Worm (Caenorhabditis elegans) whole organism, L2 larva: Measurements from ENCODE around the gene Y105C5B.9.

Experiments
- C34F6.9 ChIP-seq: fragments of 150-350 bp; optimal IDR thresholded peaks from 2 replicates; lab custom pipeline; 2014; ENCODE audit warnings: missing biosample characterization, missing genetic modification characterization
- F13H6.1 ChIP-seq: sonication (generic microtip); optimal IDR thresholded peaks from 2 replicates; lab custom pipeline; 2016; ENCODE audit warnings: missing genetic modification characterization, missing compliant biosample characterization
- R02D3.7 ChIP-seq: fragments of 150-350 bp; optimal IDR thresholded peaks from 2 replicates; lab custom pipeline; 2014; ENCODE audit warnings: missing biosample characterization, missing genetic modification characterization
- Y55F3AM.14 ChIP-seq: fragments of 200-800 bp; sonication (Bioruptor generic); optimal IDR thresholded peaks from 2 replicates; lab custom pipeline; 2018; ENCODE audit warnings: mild to moderate bottlenecking, missing genetic modification characterization, missing compliant biosample characterization
- ZK546.5 ChIP-seq: sonication (generic microtip); optimal IDR thresholded peaks from 2 replicates; lab custom pipeline; 2017; ENCODE audit warnings: missing biosample characterization, missing genetic modification characterization
- alr-1 ChIP-seq: fragments of 150-350 bp; optimal IDR thresholded peaks from 2 replicates; lab custom pipeline; 2014; ENCODE audit warnings: missing biosample characterization, missing genetic modification characterization
- ama-1 ChIP-seq: fragments of 150-350 bp; optimal IDR thresholded peaks from 2 replicates; lab custom pipeline; 2018; ENCODE audit warnings: inconsistent platforms
- ceh-16 ChIP-seq: fragments of 150-350 bp; optimal IDR thresholded peaks from 2 replicates; lab custom pipeline; 2014; ENCODE audit warnings: missing biosample characterization, missing genetic modification characterization
- ceh-82 ChIP-seq: fragments of 150-350 bp; optimal IDR thresholded peaks from 2 replicates; lab custom pipeline; 2014; ENCODE audit warnings: missing biosample characterization, missing genetic modification characterization
- crh-2 ChIP-seq: sonication (generic microtip); optimal IDR thresholded peaks from 2 replicates; lab custom pipeline; 2017; ENCODE audit warnings: missing biosample characterization, missing genetic modification characterization
- egl-27 ChIP-seq: sonication (generic microtip); optimal IDR thresholded peaks from 3 replicates; lab custom pipeline; 2017; ENCODE audit warnings: missing biosample characterization, missing genetic modification reagents, missing genetic modification characterization
- elt-1 ChIP-seq: fragments of 150-350 bp; optimal IDR thresholded peaks from 2 replicates; lab custom pipeline; 2014; ENCODE audit warnings: missing biosample characterization, missing genetic modification characterization
- elt-3 ChIP-seq: sonication (generic microtip); optimal IDR thresholded peaks from 2 replicates; lab custom pipeline; 2017; ENCODE audit warnings: missing biosample characterization, missing genetic modification characterization
- fos-1 ChIP-seq: fragments of 150-350 bp; optimal IDR thresholded peaks from 2 replicates; lab custom pipeline; 2014; ENCODE audit warnings: missing biosample characterization, missing genetic modification characterization
- gmeb-1 ChIP-seq: fragments of 150-350 bp; optimal IDR thresholded peaks from 2 replicates; lab custom pipeline; 2014; ENCODE audit warnings: missing biosample characterization, missing genetic modification characterization
- lin-13 ChIP-seq: fragments of 150-350 bp; optimal IDR thresholded peaks from 2 replicates; lab custom pipeline; 2014; ENCODE audit warnings: missing biosample characterization, missing genetic modification reagents, missing genetic modification characterization
- lin-39 ChIP-seq: fragments of 150-350 bp; optimal IDR thresholded peaks from 2 replicates; lab custom pipeline; 2014; ENCODE audit warnings: missing biosample characterization, missing genetic modification reagents, missing genetic modification characterization
- lsy-2 ChIP-seq, 2 experiments: fragments of 150-350 bp in 1 of 2; sonication (generic microtip) in 1 of 2; optimal IDR thresholded peaks; 2 replicates each; lab custom pipeline; 2014 to 2017; ENCODE audit warnings: missing biosample characterization in 2 of 2, missing genetic modification characterization in 2 of 2
- mab-5 ChIP-seq: fragments of 150-350 bp; optimal IDR thresholded peaks from 2 replicates; lab custom pipeline; 2014; ENCODE audit warnings: missing biosample characterization, missing genetic modification characterization
- mbf-1 ChIP-seq: sonication (generic microtip); optimal IDR thresholded peaks from 2 replicates; lab custom pipeline; 2017; ENCODE audit warnings: missing biosample characterization, missing genetic modification characterization
- mdl-1 ChIP-seq, 2 experiments: fragments of 150-350 bp in 1 of 2; sonication (generic microtip) in 1 of 2; optimal IDR thresholded peaks; 2 replicates each; lab custom pipeline; 2017; ENCODE audit warnings: missing biosample characterization in 2 of 2, missing genetic modification characterization in 2 of 2
- nhr-11 ChIP-seq: fragments of 150-350 bp; optimal IDR thresholded peaks from 2 replicates; lab custom pipeline; 2014; ENCODE audit warnings: missing biosample characterization, missing genetic modification characterization
- nhr-12 ChIP-seq: fragments of 150-350 bp; optimal IDR thresholded peaks from 2 replicates; lab custom pipeline; 2014; ENCODE audit warnings: missing biosample characterization, missing genetic modification characterization
- nhr-129 ChIP-seq: fragments of 150-350 bp; optimal IDR thresholded peaks from 2 replicates; lab custom pipeline; 2014; ENCODE audit warnings: missing biosample characterization, missing genetic modification characterization
- nhr-21 ChIP-seq: fragments of 150-350 bp; optimal IDR thresholded peaks from 2 replicates; lab custom pipeline; 2014; ENCODE audit warnings: missing biosample characterization, missing genetic modification characterization
- nhr-23 ChIP-seq: fragments of 150-350 bp; optimal IDR thresholded peaks from 2 replicates; lab custom pipeline; 2014; ENCODE audit warnings: missing biosample characterization, missing genetic modification reagents, missing genetic modification characterization
- nhr-25 ChIP-seq: fragments of 150-350 bp; sonication (generic microtip); optimal IDR thresholded peaks from 3 replicates; lab custom pipeline; 2014; ENCODE audit warnings: missing biosample characterization, missing genetic modification characterization
- nhr-6 ChIP-seq: fragments of 150-350 bp; optimal IDR thresholded peaks from 2 replicates; lab custom pipeline; 2014; ENCODE audit warnings: missing biosample characterization, missing genetic modification characterization
- peb-1 ChIP-seq: fragments of 150-350 bp; optimal IDR thresholded peaks from 2 replicates; lab custom pipeline; 2014; ENCODE audit warnings: missing biosample characterization, missing genetic modification characterization
- sem-4 ChIP-seq: fragments of 150-350 bp; optimal IDR thresholded peaks from 2 replicates; lab custom pipeline; 2014; ENCODE audit warnings: missing biosample characterization, missing genetic modification reagents, missing genetic modification characterization
- skn-1 ChIP-seq: sonication (generic microtip); optimal IDR thresholded peaks from 2 replicates; lab custom pipeline; 2017; ENCODE audit warnings: missing biosample characterization, missing genetic modification characterization
- sma-3 ChIP-seq: sonication (generic microtip); optimal IDR thresholded peaks from 2 replicates; lab custom pipeline; 2016; ENCODE audit warnings: missing genetic modification reagents, missing genetic modification characterization, missing compliant biosample characterization
- sma-9 ChIP-seq, 2 experiments: fragments of 150-350 bp in 1 of 2; sonication (generic microtip) in 1 of 2; optimal IDR thresholded peaks; 2 replicates each; lab custom pipeline; 2014 to 2016; ENCODE audit warnings: missing genetic modification characterization in 2 of 2, mild to moderate bottlenecking in 1 of 2, missing biosample characterization in 1 of 2, missing compliant biosample characterization in 1 of 2, missing genetic modification reagents in 1 of 2, moderate library complexity in 1 of 2
- snpc-4 ChIP-seq: fragments of 150-350 bp; optimal IDR thresholded peaks from 2 replicates; lab custom pipeline; 2014; ENCODE audit warnings: missing biosample characterization, missing genetic modification characterization
- unc-39 ChIP-seq: fragments of 150-350 bp; optimal IDR thresholded peaks from 2 replicates; lab custom pipeline; 2014; ENCODE audit warnings: missing biosample characterization, missing genetic modification characterization
- unc-55 ChIP-seq: fragments of 150-350 bp; sonication (generic microtip); optimal IDR thresholded peaks from 3 replicates; lab custom pipeline; 2014; ENCODE audit warnings: missing biosample characterization, missing genetic modification reagents, missing genetic modification characterization
- unc-62 ChIP-seq: fragments of 150-350 bp; optimal IDR thresholded peaks from 2 replicates; lab custom pipeline; 2014; ENCODE audit warnings: missing biosample characterization, missing genetic modification reagents, missing genetic modification characterization
- zag-1 ChIP-seq: fragments of 150-350 bp; optimal IDR thresholded peaks from 2 replicates; lab custom pipeline; 2014; ENCODE audit warnings: missing biosample characterization, missing genetic modification characterization
- ztf-1 ChIP-seq: fragments of 200-800 bp; sonication (Bioruptor generic); conservative IDR thresholded peaks from 2 replicates; pipeline ENCODE4 v1.3.6; 2022; ENCODE audit warnings: missing genetic modification characterization, missing compliant biosample characterization
- ztf-11 ChIP-seq: sonication (generic microtip); optimal IDR thresholded peaks from 2 replicates; lab custom pipeline; 2017; ENCODE audit warnings: missing biosample characterization, missing genetic modification characterization
- ztf-4 ChIP-seq: fragments of 150-350 bp; optimal IDR thresholded peaks from 2 replicates; lab custom pipeline; 2014; ENCODE audit warnings: missing biosample characterization, missing genetic modification characterization

The Y105C5B.9 gene

DNA sequence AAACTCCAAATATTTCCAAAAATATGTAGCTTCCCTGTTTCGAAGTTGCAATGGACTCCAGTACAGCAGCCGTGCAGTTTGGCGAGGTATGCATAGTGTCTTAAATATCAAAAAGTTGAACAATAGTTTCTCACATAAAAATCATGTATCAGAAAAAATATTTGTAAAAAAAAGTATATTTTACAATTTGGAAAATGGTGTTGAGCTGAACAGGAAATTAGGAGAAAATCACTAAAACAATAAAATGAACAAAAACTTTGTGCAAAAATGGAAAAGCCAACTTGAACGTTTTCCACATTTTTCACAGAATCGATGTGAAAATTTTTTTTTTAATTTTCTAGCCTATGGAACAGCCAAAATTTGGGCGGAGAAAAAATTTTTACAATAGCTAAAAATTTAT is 3.6 kb upstream of the Y105C5B.9 start, which contains the start of gene Y105C5B.8:
Gene Y105C5B.8 (minus strand): TSS at position 101 of the 400 bp plus-strand sequence.
- no peak for TF ChIP-seq lin-13

DNA sequence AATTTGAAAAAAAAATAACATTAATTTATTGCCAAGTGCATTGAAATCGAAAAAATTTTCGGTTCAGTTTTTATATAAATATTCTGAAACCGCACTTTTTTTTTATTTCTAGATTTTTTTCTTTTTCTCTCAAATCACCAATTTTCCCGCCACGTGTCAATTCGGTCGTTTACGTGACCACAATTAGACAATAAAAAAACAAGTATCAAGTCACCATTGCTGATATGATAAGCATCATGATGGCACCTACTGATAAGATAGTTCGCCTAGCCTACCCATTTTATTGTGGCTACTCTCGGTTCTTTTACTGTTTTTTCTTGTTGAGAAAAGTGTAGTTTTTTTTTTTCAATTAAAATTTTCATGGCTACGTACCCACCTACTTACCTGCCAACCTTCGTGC is 550 bp upstream of the Y105C5B.9 start:
- TF ChIP-seq fos-1 (tag; lab: Kevin White, UChicago), result peak; percentile 82
- peak; percentile 90 for TF ChIP-seq crh-2 (tag; lab: Kevin White, UChicago)
- no peak for TF ChIP-seq mbf-1 (tag; lab: Kevin White, UChicago)
- peak; percentile 27 for TF ChIP-seq skn-1 (tag; lab: Kevin White, UChicago)
- no peak for TF ChIP-seq snpc-4 (tag; lab: Kevin White, UChicago)
- TF ChIP-seq ama-1 (lab: Kevin White, UChicago), result no peak
- TF ChIP-seq lsy-2 (tag; optimal IDR thresholded peaks at IDR 0.05; lab: Kevin White, UChicago), result no peak
- no peak for TF ChIP-seq zag-1 (tag; lab: Kevin White, UChicago)
- TF ChIP-seq gmeb-1, result peak; percentile 39
- TF ChIP-seq, all 48 proteins: peak for 4

DNA sequence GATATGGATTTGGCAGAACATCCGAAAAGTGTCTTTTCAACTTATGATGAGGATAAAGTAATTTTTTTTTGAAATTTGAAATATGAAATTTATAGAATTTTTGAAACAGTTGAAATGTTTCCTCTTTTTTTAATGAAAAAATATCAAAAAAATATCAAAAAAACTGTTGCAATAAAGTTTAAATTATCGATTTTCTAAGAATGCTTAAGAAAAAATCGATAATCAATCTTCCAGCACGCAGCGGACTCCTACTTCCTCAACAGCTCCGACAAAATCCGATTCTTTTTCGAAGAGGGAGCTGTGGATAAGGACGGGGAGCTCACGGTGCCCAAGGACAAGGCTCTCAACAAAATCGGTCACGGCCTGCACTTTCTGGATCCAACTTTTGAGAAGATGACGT is 313 bp downstream of the Y105C5B.9 start:
- TF ChIP-seq ztf-11 (no peak), egl-27 (no peak), nhr-25 (no peak), mdl-1 (tag; optimal IDR thresholded peaks at IDR 0.05; lab: Kevin White, UChicago) (no peak), sma-9 (GFP tag; optimal IDR thresholded peaks at IDR 0.05; lab: Kevin White, UChicago) (no peak), sma-9 (tag; optimal IDR thresholded peaks at IDR 0.05; lab: Kevin White, UChicago) (no peak), elt-3 (tag; lab: Kevin White, UChicago) (no peak), nhr-23 (no peak), fos-1 (tag; lab: Kevin White, UChicago) (no peak), nhr-12 (no peak), unc-55 (GFP tag; lab: Kevin White, UChicago) (no peak), F13H6.1 (tag; lab: Kevin White, UChicago) (no peak), alr-1 (tag; lab: Kevin White, UChicago) (no peak), sem-4 (tag; lab: Kevin White, UChicago) (no peak), lsy-2 (tag; optimal IDR thresholded peaks at IDR 0.05; lab: Kevin White, UChicago) (no peak), nhr-21 (no peak), peb-1 (tag; lab: Kevin White, UChicago) (no peak), ztf-4 (tag; lab: Kevin White, UChicago) (no peak)

DNA sequence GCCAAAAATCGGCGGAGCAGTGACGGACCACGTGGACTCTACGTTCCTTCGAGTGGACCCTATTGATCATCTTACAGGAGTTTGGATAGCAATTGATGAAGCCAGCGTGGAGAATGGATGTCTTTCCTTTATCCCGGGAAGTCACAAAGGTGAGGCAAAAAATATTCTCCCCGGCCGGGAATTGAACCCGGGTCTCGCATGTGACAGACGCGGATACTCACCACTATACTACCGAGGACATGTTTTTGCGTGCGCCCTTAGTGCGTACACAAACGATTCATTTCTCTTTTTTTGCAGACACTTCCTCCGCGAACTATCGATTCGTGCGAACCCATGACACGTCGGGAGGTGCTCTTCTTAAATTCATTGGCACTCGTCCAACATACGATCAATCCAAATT is 795 bp downstream of the Y105C5B.9 start:
- TF ChIP-seq gmeb-1 (peak; percentile 28), Y55F3AM.14 (GFP tag; lab: Kevin White, UChicago) (peak; percentile 5), R02D3.7 (tag; lab: Kevin White, UChicago) (no peak), mab-5 (tag; lab: Kevin White, UChicago) (no peak), nhr-129 (tag; lab: Kevin White, UChicago) (peak; percentile 60), sma-9 (GFP tag; optimal IDR thresholded peaks at IDR 0.05; lab: Kevin White, UChicago) (peak; percentile 13), sma-9 (tag; optimal IDR thresholded peaks at IDR 0.05; lab: Kevin White, UChicago) (no peak), sma-3 (GFP tag; lab: Kevin White, UChicago) (peak; percentile 13), mdl-1 (tag; optimal IDR thresholded peaks at IDR 0.05; lab: Kevin White, UChicago) (peak in 1 of 2 experiments; percentile 1), ama-1 (lab: Kevin White, UChicago) (no peak), unc-55 (GFP tag; lab: Kevin White, UChicago) (peak; percentile 34)
- TF ChIP-seq, all 48 proteins: peak for 7

DNA sequence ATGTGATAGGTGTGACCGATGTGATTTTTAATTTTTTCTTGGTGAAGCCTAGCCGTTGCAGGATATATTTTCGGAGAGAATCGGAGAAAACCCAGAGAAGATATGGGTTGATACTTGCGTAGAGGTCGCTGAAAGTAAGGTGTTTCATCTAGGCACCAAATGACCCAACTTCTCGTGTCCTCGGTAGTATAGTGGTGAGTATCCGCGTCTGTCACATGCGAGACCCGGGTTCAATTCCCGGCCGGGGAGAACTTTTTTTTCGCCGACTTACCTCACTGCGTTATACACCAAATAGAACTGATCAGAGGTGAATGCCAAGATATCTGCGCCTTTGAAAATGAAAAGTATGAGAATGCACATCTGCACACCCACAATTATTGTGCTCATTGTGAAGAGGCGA is 1.5 kb downstream of the Y105C5B.9 start:
- TF ChIP-seq ZK546.5 (tag; lab: Kevin White, UChicago), result no peak
- no peak for TF ChIP-seq alr-1 (tag; lab: Kevin White, UChicago)
- TF ChIP-seq elt-1 (tag; lab: Kevin White, UChicago), result no peak
- TF ChIP-seq unc-39 (tag; lab: Kevin White, UChicago), result no peak
- TF ChIP-seq unc-55 (GFP tag; lab: Kevin White, UChicago), result peak; percentile 16
- peak; percentile 38 for TF ChIP-seq nhr-21
- TF ChIP-seq lin-39, result no peak
- TF ChIP-seq ama-1 (lab: Kevin White, UChicago), result no peak
- peak; percentile 14 for TF ChIP-seq sma-3 (GFP tag; lab: Kevin White, UChicago)
- TF ChIP-seq Y55F3AM.14 (GFP tag; lab: Kevin White, UChicago), result no peak
- no peak for TF ChIP-seq ceh-16 (tag; lab: Kevin White, UChicago)
- TF ChIP-seq lin-13, result peak; percentile 50
- no peak for TF ChIP-seq unc-62
- TF ChIP-seq R02D3.7 (tag; lab: Kevin White, UChicago), result no peak
- TF ChIP-seq elt-3 (tag; lab: Kevin White, UChicago), result no peak
- no peak for TF ChIP-seq mdl-1 (tag; optimal IDR thresholded peaks at IDR 0.05; lab: Kevin White, UChicago)
- no peak for TF ChIP-seq sem-4 (tag; lab: Kevin White, UChicago)
- TF ChIP-seq ztf-1 (GFP tag; lab: Robert Waterston, UW), result no peak
- TF ChIP-seq C34F6.9 (tag; lab: Kevin White, UChicago), result peak; percentile 2
- peak; percentile 30 for TF ChIP-seq F13H6.1 (tag; lab: Kevin White, UChicago)
- TF ChIP-seq nhr-12, result no peak
- TF ChIP-seq egl-27, result no peak
- no peak for TF ChIP-seq nhr-23
- TF ChIP-seq snpc-4 (tag; lab: Kevin White, UChicago), result no peak
- TF ChIP-seq nhr-6, result no peak
- TF ChIP-seq ceh-82 (tag; lab: Kevin White, UChicago), result no peak
- TF ChIP-seq mab-5 (tag; lab: Kevin White, UChicago), result no peak
- TF ChIP-seq sma-9 (GFP tag; optimal IDR thresholded peaks at IDR 0.05; lab: Kevin White, UChicago), result peak; percentile 11
- TF ChIP-seq sma-9 (tag; optimal IDR thresholded peaks at IDR 0.05; lab: Kevin White, UChicago), result no peak
- TF ChIP-seq nhr-129 (tag; lab: Kevin White, UChicago), result peak; percentile 59
- no peak for TF ChIP-seq gmeb-1
- TF ChIP-seq ztf-11, result no peak
- TF ChIP-seq crh-2 (tag; lab: Kevin White, UChicago), result peak; percentile 43
- TF ChIP-seq nhr-11 (tag; lab: Kevin White, UChicago), result no peak
- TF ChIP-seq skn-1 (tag; lab: Kevin White, UChicago), result no peak
